Worm (Caenorhabditis elegans) whole organism, late embryonic: ENCODE measurements around the gene R01E6.5.
A peak's percentile ranks its signal among the peaks of the same experiment; 100 is the strongest.

Experiments used
- C08G9.2 ChIP-seq: sonication (generic microtip); optimal IDR thresholded peaks from 2 replicates; lab custom pipeline; 2016; ENCODE audit warnings: mild to moderate bottlenecking, missing genetic modification characterization, moderate library complexity, missing compliant biosample characterization
- F13H6.1 ChIP-seq: sonication (generic microtip); optimal IDR thresholded peaks from 2 replicates; lab custom pipeline; 2016; ENCODE audit warnings: missing genetic modification characterization, missing compliant biosample characterization
- K09A11.1 ChIP-seq: sonication (generic microtip); optimal IDR thresholded peaks from 2 replicates; lab custom pipeline; 2017; ENCODE audit warnings: antibody characterized with exemption, mild to moderate bottlenecking, missing genetic modification characterization, missing compliant biosample characterization; ENCODE audit not compliant: insufficient read depth
- T23F11.4 ChIP-seq: fragments of 200-800 bp; sonication (Bioruptor generic); optimal IDR thresholded peaks from 2 replicates; lab custom pipeline; 2018; ENCODE audit warnings: mild to moderate bottlenecking, missing genetic modification characterization, missing compliant biosample characterization
- Y22D7AL.16 ChIP-seq: sonication (generic microtip); optimal IDR thresholded peaks from 2 replicates; lab custom pipeline; 2016; ENCODE audit warnings: missing genetic modification characterization, missing compliant biosample characterization
- ceh-18 ChIP-seq: sonication (generic microtip); optimal IDR thresholded peaks from 2 replicates; lab custom pipeline; 2016; ENCODE audit warnings: missing genetic modification characterization, missing compliant biosample characterization
- ceh-19 ChIP-seq: fragments of 200-800 bp; sonication (Bioruptor generic); optimal IDR thresholded peaks from 2 replicates; lab custom pipeline; 2018; ENCODE audit warnings: mild to moderate bottlenecking, missing genetic modification characterization, missing compliant biosample characterization
- ceh-2 ChIP-seq: sonication (generic microtip); optimal IDR thresholded peaks from 2 replicates; lab custom pipeline; 2016; ENCODE audit warnings: missing genotype, missing genetic modification characterization, missing compliant biosample characterization
- ceh-24 ChIP-seq: sonication (generic microtip); optimal IDR thresholded peaks from 2 replicates; lab custom pipeline; 2016; ENCODE audit warnings: mild to moderate bottlenecking, missing genetic modification characterization, missing compliant biosample characterization
- ceh-34 ChIP-seq: sonication (generic microtip); optimal IDR thresholded peaks from 2 replicates; lab custom pipeline; 2016; ENCODE audit warnings: mild to moderate bottlenecking, missing genetic modification characterization, missing compliant biosample characterization
- ceh-45 ChIP-seq: fragments of 200-800 bp; sonication (Bioruptor generic); IDR thresholded peaks from 2 replicates; pipeline ENCODE4 v1.3.6; 2022; ENCODE audit warnings: missing genetic modification reagents, missing genetic modification characterization, missing compliant biosample characterization
- ceh-6 ChIP-seq: fragments of 200-800 bp; sonication (Bioruptor generic); optimal IDR thresholded peaks from 2 replicates; lab custom pipeline; 2018; ENCODE audit warnings: mild to moderate bottlenecking, missing genetic modification characterization, missing compliant biosample characterization
- ceh-9 ChIP-seq: sonication (generic microtip); optimal IDR thresholded peaks from 2 replicates; lab custom pipeline; 2016; ENCODE audit warnings: mild to moderate bottlenecking, missing genetic modification characterization, inconsistent platforms, missing compliant biosample characterization
- che-1 ChIP-seq: sonication (generic microtip); optimal IDR thresholded peaks from 2 replicates; lab custom pipeline; 2016; ENCODE audit warnings: mild to moderate bottlenecking, missing genetic modification characterization, missing compliant biosample characterization
- dmd-4 ChIP-seq: sonication (generic microtip); optimal IDR thresholded peaks from 2 replicates; lab custom pipeline; 2016; ENCODE audit warnings: borderline replicate concordance, missing genetic modification characterization, missing compliant biosample characterization
- dve-1 ChIP-seq: sonication (generic microtip); optimal IDR thresholded peaks from 2 replicates; lab custom pipeline; 2017; ENCODE audit warnings: antibody characterized with exemption, mild to moderate bottlenecking, missing genetic modification characterization, missing compliant biosample characterization
- elt-2 ChIP-seq: sonication (generic microtip); optimal IDR thresholded peaks from 2 replicates; lab custom pipeline; 2016; ENCODE audit warnings: missing genetic modification reagents, missing genetic modification characterization, missing compliant biosample characterization
- ets-4 ChIP-seq: sonication (generic microtip); optimal IDR thresholded peaks from 2 replicates; lab custom pipeline; 2016; ENCODE audit warnings: missing genetic modification characterization, missing compliant biosample characterization
- eyg-1 ChIP-seq: sonication (generic microtip); optimal IDR thresholded peaks from 2 replicates; lab custom pipeline; 2016; ENCODE audit warnings: missing genotype, missing genetic modification characterization, missing compliant biosample characterization
- fkh-10 ChIP-seq: fragments of 150-350 bp; optimal IDR thresholded peaks from 2 replicates; lab custom pipeline; 2014; ENCODE audit warnings: missing biosample characterization, missing genetic modification reagents, missing genetic modification characterization
- hlh-13 ChIP-seq: fragments of 200-800 bp; sonication (Bioruptor generic); optimal IDR thresholded peaks from 2 replicates; lab custom pipeline; 2018; ENCODE audit warnings: mild to moderate bottlenecking, missing genetic modification characterization, missing compliant biosample characterization
- hlh-30 ChIP-seq: sonication (generic microtip); optimal IDR thresholded peaks from 2 replicates; lab custom pipeline; 2017; ENCODE audit warnings: antibody characterized with exemption, missing genetic modification characterization, missing compliant biosample characterization; ENCODE audit not compliant: insufficient read depth
- hlh-8 ChIP-seq: sonication (generic microtip); optimal IDR thresholded peaks from 2 replicates; lab custom pipeline; 2016; ENCODE audit warnings: missing genotype, missing genetic modification characterization, missing compliant biosample characterization
- madf-2 ChIP-seq: sonication (generic microtip); optimal IDR thresholded peaks from 2 replicates; lab custom pipeline; 2017; ENCODE audit warnings: missing genetic modification characterization, missing compliant biosample characterization
- mec-3 ChIP-seq: sonication (generic microtip); optimal IDR thresholded peaks from 2 replicates; lab custom pipeline; 2016; ENCODE audit warnings: borderline replicate concordance, missing genetic modification characterization, missing compliant biosample characterization
- nhr-11 ChIP-seq: fragments of 150-350 bp; optimal IDR thresholded peaks from 2 replicates; lab custom pipeline; 2014; ENCODE audit warnings: missing biosample characterization, missing genetic modification characterization
- nhr-232 ChIP-seq: sonication (generic microtip); optimal IDR thresholded peaks from 2 replicates; lab custom pipeline; 2016; ENCODE audit warnings: missing genetic modification characterization, missing compliant biosample characterization
- odd-2 ChIP-seq: sonication (generic microtip); optimal IDR thresholded peaks from 2 replicates; lab custom pipeline; 2017; ENCODE audit warnings: antibody characterized with exemption, mild to moderate bottlenecking, missing genetic modification characterization, missing compliant biosample characterization
- pat-9 ChIP-seq: fragments of 200-800 bp; sonication (Bioruptor generic); optimal IDR thresholded peaks from 2 replicates; lab custom pipeline; 2018; ENCODE audit warnings: mild to moderate bottlenecking, missing genetic modification characterization, moderate library complexity, missing compliant biosample characterization
- pha-2 ChIP-seq: sonication (generic microtip); optimal IDR thresholded peaks from 2 replicates; lab custom pipeline; 2017; ENCODE audit warnings: mild to moderate bottlenecking, missing genetic modification characterization, missing compliant biosample characterization
- ref-2 ChIP-seq: sonication (generic microtip); optimal IDR thresholded peaks from 2 replicates; lab custom pipeline; 2016; ENCODE audit warnings: missing genetic modification characterization, missing compliant biosample characterization
- sdc-2 ChIP-seq: sonication (generic microtip); optimal IDR thresholded peaks from 2 replicates; lab custom pipeline; 2016; ENCODE audit warnings: missing genotype, missing genetic modification characterization, missing compliant biosample characterization
- tbx-2 ChIP-seq: sonication (generic microtip); optimal IDR thresholded peaks from 2 replicates; lab custom pipeline; 2016; ENCODE audit warnings: missing genetic modification characterization, missing compliant biosample characterization
- ttx-3 ChIP-seq: sonication (generic microtip); optimal IDR thresholded peaks from 2 replicates; lab custom pipeline; 2016; ENCODE audit warnings: missing genetic modification reagents, missing genetic modification characterization, missing compliant biosample characterization
- unc-3 ChIP-seq, 2 experiments: fragments of 200-800 bp in 1 of 2; sonication (Bioruptor generic) in 1 of 2; sonication (generic microtip) in 1 of 2; conservative IDR thresholded peaks in 1 of 2; optimal IDR thresholded peaks in 1 of 2; 2 replicates each; pipeline versions ENCODE4 v1.3.6 to Lab custom; 2016 to 2022; ENCODE audit warnings: missing compliant biosample characterization in 2 of 2, missing genetic modification characterization in 2 of 2, missing genetic modification reagents in 1 of 2
- unc-55 ChIP-seq: sonication (generic microtip); optimal IDR thresholded peaks from 2 replicates; lab custom pipeline; 2017; ENCODE audit warnings: missing biosample characterization, missing genetic modification reagents, missing genetic modification characterization
- unc-86 ChIP-seq: sonication (generic microtip); optimal IDR thresholded peaks from 2 replicates; lab custom pipeline; 2016; ENCODE audit warnings: missing genetic modification characterization, missing compliant biosample characterization

R01E6.5 gene

ce11 chrX:13550890-13551289, 14.0 kb downstream of the R01E6.5 start, which contains the start of gene odr-1:
TSS of gene odr-1 (minus strand) at chrX:13550990.
- TF ChIP-seq K09A11.1 (tag; lab: Kevin White, UChicago) (no peak), ets-4 (tag; lab: Kevin White, UChicago) (no peak), eyg-1 (tag; lab: Kevin White, UChicago) (no peak), ref-2 (tag; lab: Kevin White, UChicago) (no peak), fkh-10 (GFP tag; lab: Kevin White, UChicago) (no peak), ttx-3 (tag; lab: Kevin White, UChicago) (no peak), ceh-9 (tag; lab: Kevin White, UChicago) (no peak), pha-2 (no peak), T23F11.4 (no peak), Y22D7AL.16 (tag; lab: Kevin White, UChicago) (no peak), nhr-11 (tag; lab: Kevin White, UChicago) (no peak), ceh-45 (GFP tag; lab: Robert Waterston, UW) (no peak), ceh-2 (no peak), sdc-2 (tag; lab: Kevin White, UChicago) (no peak), hlh-13 (GFP tag; lab: Kevin White, UChicago) (no peak), pat-9 (tag; lab: Kevin White, UChicago) (no peak), ceh-24 (tag; lab: Kevin White, UChicago) (no peak), unc-3 (GFP tag; conservative IDR thresholded peaks at IDR 0.05; lab: Robert Waterston, UW) (no peak), unc-3 (tag; optimal IDR thresholded peaks at IDR 0.05; lab: Kevin White, UChicago) (no peak)
- TF ChIP-seq, all 69 proteins: peak for 0

ce11 chrX:13555098-13555497, 18.2 kb downstream of the R01E6.5 start:
- TF ChIP-seq odd-2, result no peak
- peak; percentile 53 for TF ChIP-seq unc-55
- peak; percentile 32 for TF ChIP-seq ceh-18 (tag; lab: Kevin White, UChicago)
- no peak for TF ChIP-seq mec-3
- TF ChIP-seq unc-3 (GFP tag; conservative IDR thresholded peaks at IDR 0.05; lab: Robert Waterston, UW), result no peak
- no peak for TF ChIP-seq unc-3 (tag; optimal IDR thresholded peaks at IDR 0.05; lab: Kevin White, UChicago)
- TF ChIP-seq che-1 (tag; lab: Kevin White, UChicago), result no peak
- no peak for TF ChIP-seq dve-1 (tag; lab: Kevin White, UChicago)
- no peak for TF ChIP-seq hlh-8 (tag; lab: Kevin White, UChicago)
- no peak for TF ChIP-seq ceh-34 (tag; lab: Kevin White, UChicago)
- no peak for TF ChIP-seq unc-86 (tag; lab: Kevin White, UChicago)
- TF ChIP-seq C08G9.2 (tag; lab: Kevin White, UChicago), result no peak
- TF ChIP-seq dmd-4 (tag; lab: Kevin White, UChicago), result no peak
- TF ChIP-seq sdc-2 (tag; lab: Kevin White, UChicago), result no peak

- TF ChIP-seq nhr-232 (tag; lab: Kevin White, UChicago) (no peak), madf-2 (no peak), mec-3 (no peak), ceh-19 (no peak), dve-1 (tag; lab: Kevin White, UChicago) (no peak), ceh-24 (tag; lab: Kevin White, UChicago) (no peak)
These were observed 19.2 kb downstream of the R01E6.5 start, which contains the start of gene glb-20 for ce11 chrX:13556066-13556465. TSS of gene glb-20 (minus strand) at chrX:13556166.

ce11 chrX:13558667-13559066, 21.8 kb downstream of the R01E6.5 start:
- peak; percentile 1 for TF ChIP-seq ceh-18 (tag; lab: Kevin White, UChicago)
- no peak for TF ChIP-seq hlh-30 (tag; lab: Kevin White, UChicago)
- TF ChIP-seq ceh-34 (tag; lab: Kevin White, UChicago), result peak; percentile 41
- TF ChIP-seq T23F11.4, result no peak
- no peak for TF ChIP-seq F13H6.1 (tag; lab: Kevin White, UChicago)
- no peak for TF ChIP-seq elt-2 (tag; lab: Kevin White, UChicago)
- TF ChIP-seq ceh-6 (GFP tag; lab: Kevin White, UChicago), result no peak
- TF ChIP-seq tbx-2 (tag; lab: Kevin White, UChicago), result no peak
